In the genomic region with DNA sequence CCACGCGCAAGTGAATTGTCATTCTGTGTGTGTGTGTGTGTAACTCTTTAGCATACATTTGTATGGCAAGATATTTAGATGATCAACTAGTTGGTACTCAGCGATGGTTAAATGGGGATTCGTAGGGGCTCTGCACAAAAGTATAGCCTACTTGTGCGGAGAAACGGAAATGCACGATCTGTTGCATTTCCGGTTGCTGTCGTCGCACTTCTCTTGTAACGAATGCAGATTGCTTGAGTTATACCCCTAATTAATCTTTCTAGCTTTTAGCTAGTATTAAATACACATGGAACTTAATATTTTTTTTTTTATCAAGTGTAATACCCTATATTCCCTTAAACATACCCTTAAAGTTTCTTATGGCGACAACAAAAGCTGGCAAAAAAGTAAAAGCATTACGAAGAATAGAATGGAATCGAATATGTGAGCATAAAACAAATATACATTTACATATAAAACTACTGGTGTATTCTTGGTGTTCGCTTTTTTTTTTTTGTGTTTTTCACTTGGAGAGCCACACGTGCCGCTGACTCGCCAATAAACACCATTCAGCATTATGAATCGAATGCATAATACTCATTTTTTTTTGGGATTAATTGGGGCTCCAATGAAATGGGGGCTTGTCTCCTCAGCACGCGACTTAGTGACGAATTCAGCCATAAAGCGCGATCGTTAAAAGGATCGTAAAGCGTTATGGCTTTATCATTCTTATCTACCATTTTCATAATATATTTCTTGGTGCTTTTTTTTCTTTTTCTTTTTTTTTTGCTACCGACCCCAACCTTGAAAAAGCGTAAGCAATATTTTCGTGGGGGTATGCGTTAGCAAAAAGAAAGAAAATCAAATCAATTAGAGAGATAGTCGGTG, we compare ENCODE assay signal across 4 fruit fly cellular contexts.
TF ChIP-seq lines count a peak whose summit lies in the region.

No protein-coding gene starts in this region.

- no peak for TF ChIP-seq CTCF in whole organism, embryonic (GFP tag; optimal IDR thresholded peaks at IDR 0.05; lab: Kevin White, UChicago)

TF ChIP-seq in whole organism, adult, 20 proteins besides CTCF, POLR2A, EP300 and RAD21:
- TF ChIP-seq CG14711 (tag; optimal IDR thresholded peaks at IDR 0.05; lab: Kevin White, UChicago) (peak; percentile 48), cic (GFP tag; optimal IDR thresholded peaks at IDR 0.05; lab: Kevin White, UChicago) (no peak), Crg-1 (GFP tag; optimal IDR thresholded peaks at IDR 0.05; lab: Kevin White, UChicago) (peak; percentile 52), CG5204 (GFP tag; optimal IDR thresholded peaks at IDR 0.05; lab: Kevin White, UChicago) (no peak), bab1 (GFP tag; optimal IDR thresholded peaks at IDR 0.05; lab: Kevin White, UChicago) (peak; percentile 69), CG7101 (tag; optimal IDR thresholded peaks at IDR 0.05; lab: Kevin White, UChicago) (peak; percentile 53), tj (GFP tag; optimal IDR thresholded peaks at IDR 0.05; lab: Kevin White, UChicago) (peak; percentile 89), pad (GFP tag; optimal IDR thresholded peaks at IDR 0.05; lab: Kevin White, UChicago) (peak; percentile 42), kay (GFP tag; lab: Kevin White, UChicago; ENCODE audit: borderline replicate concordance) (no peak)
TF ChIP-seq in whole organism, adult: peak in this region for 6.

TF ChIP-seq in whole organism, embryonic, 481 proteins besides CTCF, POLR2A, EP300 and RAD21 (continues in another document):
- TF ChIP-seq klu (GFP tag; IDR thresholded peaks at IDR 0.05; lab: Robert Waterston, UW) (peak; percentile 26; the same call in 1 of the 2 replicates), al (GFP tag; IDR thresholded peaks at IDR 0.05; lab: Robert Waterston, UW) (peak; percentile 73), gem (tag; optimal IDR thresholded peaks at IDR 0.05; lab: Kevin White, UChicago) (peak; percentile 54), CG16815 (GFP tag; optimal IDR thresholded peaks at IDR 0.05; lab: Kevin White, UChicago) (peak; percentile 59), Dip3 (GFP tag; optimal IDR thresholded peaks at IDR 0.05; lab: Kevin White, UChicago) (peak; percentile 85), row (GFP tag; IDR thresholded peaks at IDR 0.05; lab: Robert Waterston, UW) (peak; percentile 50; the same call in 1 of the 3 replicates), Hr51 (GFP tag; optimal IDR thresholded peaks at IDR 0.05; lab: Kevin White, UChicago) (peak in 1 of 2 experiments; percentile 23), CG12659 (GFP tag; optimal IDR thresholded peaks at IDR 0.05; lab: Kevin White, UChicago) (peak; percentile 30), pho (GFP tag; optimal IDR thresholded peaks at IDR 0.05; lab: Kevin White, UChicago) (peak; percentile 77), Rfx (GFP tag; IDR thresholded peaks at IDR 0.05; lab: Robert Waterston, UW) (peak; percentile 78), CG3281 (GFP tag; optimal IDR thresholded peaks at IDR 0.05; lab: Kevin White, UChicago) (peak; percentile 82), eve (GFP tag; optimal IDR thresholded peaks at IDR 0.05; lab: Kevin White, UChicago) (no peak), CG14860 (GFP tag; IDR thresholded peaks at IDR 0.05; lab: Robert Waterston, UW; ENCODE audit: partially characterized antibody) (no peak), Fer3 (tag; optimal IDR thresholded peaks at IDR 0.05; lab: Kevin White, UChicago) (peak; percentile 48), CG3163 (GFP tag; optimal IDR thresholded peaks at IDR 0.05; lab: Kevin White, UChicago) (peak; percentile 39), tgo (GFP tag; IDR thresholded peaks at IDR 0.05; lab: Robert Waterston, UW) (peak; percentile 15; the same call in 1 of the 3 replicates), scrt (GFP tag; optimal IDR thresholded peaks at IDR 0.05; lab: Kevin White, UChicago) (peak; percentile 56), CG9215 (GFP tag; IDR thresholded peaks at IDR 0.05; lab: Robert Waterston, UW) (peak; percentile 74), HHEX (GFP tag; optimal IDR thresholded peaks at IDR 0.05; lab: Kevin White, UChicago) (peak; percentile 61), CG6654 (GFP tag; optimal IDR thresholded peaks at IDR 0.05; lab: Kevin White, UChicago) (peak; percentile 15), D19B (GFP tag; optimal IDR thresholded peaks at IDR 0.05; lab: Kevin White, UChicago) (peak; percentile 93), CG12155 (GFP tag; optimal IDR thresholded peaks at IDR 0.05; lab: Kevin White, UChicago) (peak; percentile 66)

TF ChIP-seq in whole organism, prepupa, 60 proteins besides CTCF, POLR2A, EP300 and RAD21 (continues in another document):
- TF ChIP-seq acj6 (GFP tag; optimal IDR thresholded peaks at IDR 0.05; lab: Kevin White, UChicago) (no peak), dac (GFP tag; optimal IDR thresholded peaks at IDR 0.05; lab: Kevin White, UChicago) (no peak), CG1621 (tag; optimal IDR thresholded peaks at IDR 0.05; lab: Kevin White, UChicago) (no peak), ss (GFP tag; optimal IDR thresholded peaks at IDR 0.05; lab: Kevin White, UChicago) (no peak), CG3919 (GFP tag; optimal IDR thresholded peaks at IDR 0.05; lab: Kevin White, UChicago) (peak; percentile 73), dsx (GFP tag; optimal IDR thresholded peaks at IDR 0.05; lab: Kevin White, UChicago; ENCODE audit: poor library complexity, severe bottlenecking) (no peak), OdsH (GFP tag; optimal IDR thresholded peaks at IDR 0.05; lab: Kevin White, UChicago) (no peak), CG31627 (GFP tag; optimal IDR thresholded peaks at IDR 0.05; lab: Kevin White, UChicago) (no peak), Hr4 (GFP tag; optimal IDR thresholded peaks at IDR 0.05; lab: Kevin White, UChicago) (peak; percentile 2), Met (GFP tag; optimal IDR thresholded peaks at IDR 0.05; lab: Kevin White, UChicago) (no peak), CG6808 (GFP tag; optimal IDR thresholded peaks at IDR 0.05; lab: Kevin White, UChicago) (no peak), spab (GFP tag; optimal IDR thresholded peaks at IDR 0.05; lab: Kevin White, UChicago) (no peak), Eip93F (GFP tag; optimal IDR thresholded peaks at IDR 0.05; lab: Kevin White, UChicago) (no peak), CG8632 (GFP tag; optimal IDR thresholded peaks at IDR 0.05; lab: Kevin White, UChicago) (peak; percentile 21), CG16779 (tag; optimal IDR thresholded peaks at IDR 0.05; lab: Kevin White, UChicago) (no peak), Sox102F (GFP tag; optimal IDR thresholded peaks at IDR 0.05; lab: Kevin White, UChicago) (no peak), eg (GFP tag; IDR thresholded peaks at IDR 0.05; lab: Robert Waterston, UW) (no peak; the same call in 2 of the 3 replicates), fd85E (GFP tag; optimal IDR thresholded peaks at IDR 0.05; lab: Kevin White, UChicago) (no peak), svp (GFP tag; lab: Kevin White, UChicago) (no peak), Ets21C (GFP tag; optimal IDR thresholded peaks at IDR 0.05; lab: Kevin White, UChicago) (no peak), CG8119 (GFP tag; IDR thresholded peaks at IDR 0.05; lab: Robert Waterston, UW) (no peak), CG10631 (GFP tag; optimal IDR thresholded peaks at IDR 0.05; lab: Kevin White, UChicago) (no peak), CG11294 (GFP tag; IDR thresholded peaks at IDR 0.05; lab: Robert Waterston, UW) (no peak), esn (GFP tag; optimal IDR thresholded peaks at IDR 0.05; lab: Kevin White, UChicago) (no peak), Gug (GFP tag; IDR thresholded peaks at IDR 0.05; lab: Robert Waterston, UW) (no peak; the same call in 1 of the 2 replicates), salr (GFP tag; optimal IDR thresholded peaks at IDR 0.05; lab: Kevin White, UChicago) (no peak), Eip75B (GFP tag; optimal IDR thresholded peaks at IDR 0.05; lab: Kevin White, UChicago) (no peak)

TF ChIP-seq in whole organism, pupa, 21 proteins besides CTCF, POLR2A, EP300 and RAD21:
- TF ChIP-seq CG14655 (GFP tag; optimal IDR thresholded peaks at IDR 0.05; lab: Kevin White, UChicago) (peak; percentile 20), CG17806 (tag; optimal IDR thresholded peaks at IDR 0.05; lab: Kevin White, UChicago) (no peak)
TF ChIP-seq in whole organism, pupa: peak in this region for 1.
